Fruit fly (Drosophila melanogaster): ENCODE results near the gene CG8927.
A peak's percentile ranks its signal among the peaks of the same experiment; 100 is the strongest.

Gene CG8927

dm6 chr3R:16213792-16214473 lies 33.1 kb downstream of the CG8927 start (continued):
- TF ChIP-seq CG12219 (GFP tag; optimal IDR thresholded peaks at IDR 0.05) (no peak), CG1529 (GFP tag; optimal IDR thresholded peaks at IDR 0.05) (no peak), schlank (tag; optimal IDR thresholded peaks at IDR 0.05) (no peak), CG17359 (tag; optimal IDR thresholded peaks at IDR 0.05) (peak; percentile 17), Mrtf (GFP tag; IDR thresholded peaks at IDR 0.05) (no peak), CG6765 (GFP tag; optimal IDR thresholded peaks at IDR 0.05) (peak; percentile 19), chn (GFP tag; optimal IDR thresholded peaks at IDR 0.05) (no peak), Adf1 (GFP tag; IDR thresholded peaks at IDR 0.05) (no peak), slou (GFP tag; optimal IDR thresholded peaks at IDR 0.05) (no peak), Dp (GFP tag; optimal IDR thresholded peaks at IDR 0.05) (no peak), dmrt99B (tag; optimal IDR thresholded peaks at IDR 0.05) (peak; percentile 55), CG13775 (GFP tag; optimal IDR thresholded peaks at IDR 0.05) (no peak), nau (GFP tag; optimal IDR thresholded peaks at IDR 0.05) (no peak), CG10959 (GFP tag; IDR thresholded peaks at IDR 0.05) (no peak), so (GFP tag; IDR thresholded peaks at IDR 0.05) (no peak), ssp (GFP tag; IDR thresholded peaks at IDR 0.05) (no peak), oc (tag; optimal IDR thresholded peaks at IDR 0.05) (no peak), kni (GFP tag; optimal IDR thresholded peaks at IDR 0.05) (no peak), D19B (GFP tag; optimal IDR thresholded peaks at IDR 0.05) (peak; percentile 31), CG7839 (tag; optimal IDR thresholded peaks at IDR 0.05) (peak; percentile 50), Elba2 (GFP tag; optimal IDR thresholded peaks at IDR 0.05) (no peak), CG9437 (GFP tag; optimal IDR thresholded peaks at IDR 0.05) (peak; percentile 33), CG4328 (GFP tag; optimal IDR thresholded peaks at IDR 0.05) (no peak), repo (GFP tag; optimal IDR thresholded peaks at IDR 0.05) (no peak), stc (GFP tag; IDR thresholded peaks at IDR 0.05) (no peak), bigmax (GFP tag; optimal IDR thresholded peaks at IDR 0.05) (no peak), CG12155 (GFP tag; optimal IDR thresholded peaks at IDR 0.05) (no peak), MTF-1 (GFP tag; optimal IDR thresholded peaks at IDR 0.05; ENCODE audit: borderline replicate concordance) (no peak), Sin3A (optimal IDR thresholded peaks at IDR 0.05) (no peak), grau (tag; optimal IDR thresholded peaks at IDR 0.05) (peak; percentile 40), CG6683 (GFP tag; optimal IDR thresholded peaks at IDR 0.05) (peak; percentile 35), corto (GFP tag; optimal IDR thresholded peaks at IDR 0.05) (no peak), PHDP (tag; optimal IDR thresholded peaks at IDR 0.05) (peak; percentile 34), Dip2 (GFP tag; IDR thresholded peaks at IDR 0.05) (no peak), scrt (GFP tag; optimal IDR thresholded peaks at IDR 0.05) (no peak), dmrt11E (tag; optimal IDR thresholded peaks at IDR 0.05) (no peak), CG12391 (tag; optimal IDR thresholded peaks at IDR 0.05) (peak; percentile 4), CG2120 (GFP tag; optimal IDR thresholded peaks at IDR 0.05) (peak; percentile 6), Hmr (GFP tag; optimal IDR thresholded peaks at IDR 0.05) (peak; percentile 57), CG31388 (GFP tag; optimal IDR thresholded peaks at IDR 0.05) (no peak), CG3407 (GFP tag; optimal IDR thresholded peaks at IDR 0.05) (no peak), chif (GFP tag; optimal IDR thresholded peaks at IDR 0.05) (no peak), CHES-1-like (GFP tag; optimal IDR thresholded peaks at IDR 0.05) (no peak), inv (GFP tag; IDR thresholded peaks at IDR 0.05; ENCODE audit: partially characterized antibody) (no peak), CG18262 (tag; optimal IDR thresholded peaks at IDR 0.05) (peak; percentile 54), cad (GFP tag; optimal IDR thresholded peaks at IDR 0.05) (no peak), Kr (GFP tag; optimal IDR thresholded peaks at IDR 0.05) (no peak), Oaz (GFP tag; IDR thresholded peaks at IDR 0.05) (no peak), gsb (GFP tag; IDR thresholded peaks at IDR 0.05) (no peak), h (optimal IDR thresholded peaks at IDR 0.05) (no peak), br (optimal IDR thresholded peaks at IDR 0.05) (no peak)
